Fruit fly (Drosophila melanogaster) whole organism, adult: ENCODE results near the gene Sec5.

Experiments
- CG14711 ChIP-seq: fragments of 200-800 bp; sonication (Bioruptor generic); optimal IDR thresholded peaks from 2 replicates; lab custom pipeline; 2018; ENCODE audit warnings: missing biosample characterization, mild to moderate bottlenecking, missing genetic modification characterization, moderate library complexity
- CG5204 ChIP-seq: fragments of 200-800 bp; sonication (Bioruptor generic); optimal IDR thresholded peaks from 2 replicates; lab custom pipeline; 2016; ENCODE audit warnings: missing biosample characterization, missing genetic modification characterization
- CG7101 ChIP-seq: fragments of 200-800 bp; sonication (Bioruptor generic); optimal IDR thresholded peaks from 2 replicates; lab custom pipeline; 2018; ENCODE audit warnings: missing biosample characterization, mild to moderate bottlenecking, missing genetic modification characterization, moderate library complexity
- Clk ChIP-seq: fragments of 200-800 bp; sonication (Bioruptor generic); optimal IDR thresholded peaks from 2 replicates; lab custom pipeline; 2017; ENCODE audit warnings: missing biosample characterization, missing genetic modification characterization
- Hr96 ChIP-seq: fragments of 200-800 bp; sonication (Bioruptor generic); optimal IDR thresholded peaks from 2 replicates; lab custom pipeline; 2016; ENCODE audit warnings: missing biosample characterization, missing genetic modification characterization
- kay ChIP-seq: fragments of 200-800 bp; sonication (Bioruptor generic); peaks from one replicate; lab custom pipeline; 2016; ENCODE audit warnings: missing biosample characterization, missing genetic modification characterization, borderline replicate concordance
- tj ChIP-seq: fragments of 200-800 bp; sonication (Bioruptor generic); optimal IDR thresholded peaks from 3 replicates; lab custom pipeline; 2017; ENCODE audit warnings: missing biosample characterization, mild to moderate bottlenecking, missing genetic modification characterization, moderate library complexity

DNA sequence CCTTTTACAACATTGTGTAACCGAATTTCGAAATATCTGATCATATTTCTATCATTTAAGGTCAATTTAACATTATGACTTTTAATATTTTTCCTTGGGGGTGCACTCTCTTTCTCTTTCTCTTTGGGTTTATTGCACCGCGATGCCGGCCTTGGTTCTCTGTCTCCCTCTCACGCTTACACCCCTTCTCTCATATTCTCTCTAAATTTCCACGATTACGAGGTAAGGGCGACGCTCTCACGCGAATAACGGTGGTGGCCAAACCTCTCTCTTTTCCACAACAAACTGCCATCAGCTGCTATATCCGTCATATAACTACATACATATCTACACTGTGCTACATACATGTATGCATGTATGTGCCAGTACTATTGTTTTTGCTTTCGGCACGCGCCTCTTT lies 31.2 kb upstream of the Sec5 start:
- TF ChIP-seq kay (GFP tag; lab: Kevin White, UChicago): no peak
- no peak for TF ChIP-seq CG7101
- TF ChIP-seq CG14711 (tag; lab: Kevin White, UChicago): no peak
- no peak for TF ChIP-seq Hr96 (GFP tag; lab: Kevin White, UChicago)
- no peak for TF ChIP-seq Clk (GFP tag; lab: Kevin White, UChicago)
- no peak for TF ChIP-seq CG5204 (GFP tag; lab: Kevin White, UChicago)
- TF ChIP-seq tj (GFP tag; lab: Kevin White, UChicago): no peak
